Fruit fly (Drosophila melanogaster) whole organism, embryonic: Measurements from ENCODE around the gene CG14646.

ENCODE experiments used
- Abd-B ChIP-seq: fragments of 200-800 bp; sonication (Bioruptor generic); optimal IDR thresholded peaks from 2 replicates; lab custom pipeline; 2018; ENCODE audit warnings: missing biosample characterization, mild to moderate bottlenecking, missing genetic modification characterization, moderate library complexity
- C15 ChIP-seq: fragments of 200-800 bp; sonication (Bioruptor generic); IDR thresholded peaks from 3 replicates; pipeline ENCODE4 v1.3.6; 2022; ENCODE audit warnings: missing biosample characterization, missing genetic modification characterization
- CG10267 ChIP-seq: fragments of 200-800 bp; sonication (Bioruptor generic); optimal IDR thresholded peaks from 2 replicates; lab custom pipeline; 2018; ENCODE audit warnings: missing biosample characterization, mild to moderate bottlenecking, missing genetic modification characterization, moderate library complexity
- CG10321 ChIP-seq: fragments of 200-800 bp; sonication (Bioruptor generic); IDR thresholded peaks from 2 replicates; pipeline ENCODE4 v1.3.6; 2022; ENCODE audit warnings: missing biosample characterization, missing genetic modification characterization
- CG11093 ChIP-seq: fragments of 200-800 bp; sonication (Bioruptor generic); IDR thresholded peaks from 3 replicates; pipeline ENCODE4 v1.3.6; 2022; ENCODE audit warnings: missing biosample characterization, missing genetic modification characterization
- CG11247 ChIP-seq: fragments of 200-800 bp; sonication (Bioruptor generic); IDR thresholded peaks from 2 replicates; pipeline ENCODE4 v1.3.6; 2022; ENCODE audit warnings: missing biosample characterization, missing genetic modification characterization
- CG11504 ChIP-seq: fragments of 200-800 bp; sonication (Bioruptor generic); optimal IDR thresholded peaks from 3 replicates; lab custom pipeline; 2019; ENCODE audit warnings: missing biosample characterization, mild to moderate bottlenecking, missing genetic modification characterization, moderate library complexity
- CG12236 ChIP-seq: fragments of 200-800 bp; sonication (Bioruptor generic); optimal IDR thresholded peaks from 2 replicates; lab custom pipeline; 2016; ENCODE audit warnings: missing biosample characterization, missing genetic modification characterization
- CG13894 ChIP-seq: fragments of 200-800 bp; sonication (Bioruptor generic); optimal IDR thresholded peaks from 3 replicates; lab custom pipeline; 2018; ENCODE audit warnings: missing biosample characterization, mild to moderate bottlenecking, missing genetic modification characterization, moderate library complexity
- CG14050 ChIP-seq: fragments of 200-800 bp; sonication (Bioruptor generic); IDR thresholded peaks from 3 replicates; pipeline ENCODE4 v1.3.6; 2022; ENCODE audit warnings: missing biosample characterization, missing genetic modification characterization
- CG1529 ChIP-seq: fragments of 200-800 bp; sonication (Bioruptor generic); optimal IDR thresholded peaks from 3 replicates; lab custom pipeline; 2018; ENCODE audit warnings: missing biosample characterization, missing genetic modification characterization
- CG1603 ChIP-seq: fragments of 200-800 bp; sonication (Bioruptor generic); optimal IDR thresholded peaks from 2 replicates; lab custom pipeline; 2019; ENCODE audit warnings: missing biosample characterization, mild to moderate bottlenecking, missing genetic modification characterization, moderate library complexity
- CG16815 ChIP-seq: fragments of 200-800 bp; sonication (Bioruptor generic); optimal IDR thresholded peaks from 3 replicates; lab custom pipeline; 2017; ENCODE audit warnings: missing biosample characterization, mild to moderate bottlenecking, missing genetic modification characterization
- CG18599 ChIP-seq: fragments of 200-800 bp; sonication (Bioruptor generic); optimal IDR thresholded peaks from 3 replicates; lab custom pipeline; 2017; ENCODE audit warnings: missing biosample characterization, missing genetic modification characterization, mild to moderate bottlenecking, moderate library complexity, missing genetic modification reagents
- CG2120 ChIP-seq: fragments of 200-800 bp; sonication (Bioruptor generic); optimal IDR thresholded peaks from 3 replicates; lab custom pipeline; 2016; ENCODE audit warnings: missing biosample characterization, missing genetic modification characterization
- CG3407 ChIP-seq: fragments of 200-800 bp; sonication (Bioruptor generic); optimal IDR thresholded peaks from 2 replicates; lab custom pipeline; 2018; ENCODE audit warnings: missing biosample characterization, mild to moderate bottlenecking, missing genetic modification characterization
- CG9437 ChIP-seq: fragments of 200-800 bp; sonication (Bioruptor generic); optimal IDR thresholded peaks from 2 replicates; lab custom pipeline; 2018; ENCODE audit warnings: missing biosample characterization, mild to moderate bottlenecking, missing genetic modification characterization
- Camta ChIP-seq: fragments of 200-800 bp; sonication (Bioruptor generic); optimal IDR thresholded peaks from 2 replicates; lab custom pipeline; 2016; ENCODE audit warnings: missing biosample characterization, missing genetic modification characterization
- Chrac-16 ChIP-seq: fragments of 200-800 bp; sonication (Bioruptor generic); optimal IDR thresholded peaks from 3 replicates; lab custom pipeline; 2016; ENCODE audit warnings: missing biosample characterization, missing genetic modification characterization
- CrebB ChIP-seq: fragments of 200-800 bp; sonication (Bioruptor generic); optimal IDR thresholded peaks from 3 replicates; lab custom pipeline; 2018; ENCODE audit warnings: missing biosample characterization, mild to moderate bottlenecking, missing genetic modification characterization
- Dref ChIP-seq: fragments of 200-800 bp; sonication (Bioruptor generic); IDR thresholded peaks from 2 replicates; pipeline ENCODE4 v1.3.6; 2022; ENCODE audit warnings: missing biosample characterization, missing genetic modification characterization
- E2f1 ChIP-seq: fragments of 200-800 bp; sonication (Bioruptor generic); IDR thresholded peaks from 2 replicates; pipeline ENCODE4 v1.3.6; 2022; ENCODE audit warnings: missing biosample characterization, missing genetic modification characterization
- E2f2 ChIP-seq: fragments of 200-800 bp; sonication (Bioruptor generic); IDR thresholded peaks from 2 replicates; pipeline ENCODE4 v1.3.6; 2022; ENCODE audit warnings: missing biosample characterization, missing genetic modification characterization
- Fer1 ChIP-seq: fragments of 200-800 bp; sonication (Bioruptor generic); optimal IDR thresholded peaks from 2 replicates; lab custom pipeline; 2017; ENCODE audit warnings: missing biosample characterization, mild to moderate bottlenecking, missing genetic modification characterization
- HHEX ChIP-seq: fragments of 200-800 bp; sonication (Bioruptor generic); optimal IDR thresholded peaks from 3 replicates; lab custom pipeline; 2017; ENCODE audit warnings: missing biosample characterization, mild to moderate bottlenecking, missing genetic modification characterization, missing genetic modification reagents
- HLH3B ChIP-seq: fragments of 200-800 bp; sonication (Bioruptor generic); IDR thresholded peaks from 2 replicates; pipeline ENCODE4 v1.3.6; 2022; ENCODE audit warnings: missing biosample characterization, missing genetic modification characterization
- Hey ChIP-seq: fragments of 200-800 bp; sonication (Bioruptor generic); optimal IDR thresholded peaks from 3 replicates; lab custom pipeline; 2018; ENCODE audit warnings: missing biosample characterization, mild to moderate bottlenecking, missing genetic modification characterization
- HmgD ChIP-seq: fragments of 200-800 bp; sonication (Bioruptor generic); optimal IDR thresholded peaks from 3 replicates; lab custom pipeline; 2016; ENCODE audit warnings: missing biosample characterization, missing genetic modification characterization
- NFAT ChIP-seq: fragments of 200-800 bp; sonication (Bioruptor generic); IDR thresholded peaks from 2 replicates; pipeline ENCODE4 v1.3.6; 2022; ENCODE audit warnings: missing biosample characterization, missing genetic modification characterization
- Optix ChIP-seq: fragments of 200-800 bp; sonication (Bioruptor generic); IDR thresholded peaks from 3 replicates; pipeline ENCODE4 v1.3.6; 2022; ENCODE audit warnings: missing biosample characterization, missing genetic modification characterization
- Six4 ChIP-seq: fragments of 200-800 bp; sonication (Bioruptor generic); optimal IDR thresholded peaks from 2 replicates; lab custom pipeline; 2016; ENCODE audit warnings: missing biosample characterization, missing genetic modification characterization
- Ssrp ChIP-seq: fragments of 200-800 bp; sonication (Bioruptor generic); optimal IDR thresholded peaks from 2 replicates; lab custom pipeline; 2018; ENCODE audit warnings: missing biosample characterization, mild to moderate bottlenecking, missing genetic modification characterization, moderate library complexity
- Stat92E ChIP-seq, 3 experiments: fragments of >200 bp in 2 of 3; fragments of 200-800 bp in 1 of 3; sonication (Bioruptor generic) in 1 of 3; optimal IDR thresholded peaks; 2 replicates each; lab custom pipeline; 2017 to 2019; ENCODE audit warnings: missing biosample characterization in 3 of 3, missing genetic modification characterization in 3 of 3, mild to moderate bottlenecking in 1 of 3, moderate library complexity in 1 of 3
- amos ChIP-seq: fragments of 200-800 bp; sonication (Bioruptor generic); IDR thresholded peaks from 2 replicates; pipeline ENCODE4 v1.3.6; 2022; ENCODE audit warnings: missing biosample characterization, missing genetic modification characterization; ENCODE audit not compliant: partially characterized antibody
- ap ChIP-seq: fragments of 200-800 bp; sonication (Bioruptor generic); IDR thresholded peaks from 2 replicates; pipeline ENCODE4 v1.3.6; 2022; ENCODE audit warnings: missing biosample characterization, missing genetic modification characterization
- cas ChIP-seq: fragments of 200-800 bp; sonication (Bioruptor generic); IDR thresholded peaks from 2 replicates; pipeline ENCODE4 v1.3.6; 2022; ENCODE audit warnings: missing biosample characterization, missing genetic modification characterization
- dati ChIP-seq: fragments of 200-800 bp; sonication (Bioruptor generic); IDR thresholded peaks from 2 replicates; pipeline ENCODE4 v1.3.6; 2022; ENCODE audit warnings: missing biosample characterization, missing genetic modification characterization
- ftz-f1 ChIP-seq: fragments of 200-800 bp; sonication (Bioruptor generic); optimal IDR thresholded peaks from 2 replicates; lab custom pipeline; 2016; ENCODE audit warnings: missing biosample characterization, missing genetic modification characterization
- fu2 ChIP-seq: fragments of 200-800 bp; sonication (Bioruptor generic); optimal IDR thresholded peaks from 2 replicates; lab custom pipeline; 2016; ENCODE audit warnings: missing biosample characterization, missing genetic modification characterization
- gcm ChIP-seq: fragments of 200-800 bp; sonication (Bioruptor generic); optimal IDR thresholded peaks from 2 replicates; lab custom pipeline; 2019; ENCODE audit warnings: missing biosample characterization, mild to moderate bottlenecking, missing genetic modification characterization, moderate library complexity
- jing ChIP-seq: fragments of 200-800 bp; sonication (Bioruptor generic); optimal IDR thresholded peaks from 2 replicates; lab custom pipeline; 2018; ENCODE audit warnings: missing biosample characterization, mild to moderate bottlenecking, missing genetic modification characterization
- ken ChIP-seq: fragments of 200-800 bp; sonication (Bioruptor generic); IDR thresholded peaks from 3 replicates; pipeline ENCODE4 v1.3.6; 2022; ENCODE audit warnings: missing biosample characterization, missing genetic modification characterization
- mld ChIP-seq: fragments of 200-800 bp; sonication (Bioruptor generic); IDR thresholded peaks from 3 replicates; pipeline ENCODE4 v1.3.6; 2022; ENCODE audit warnings: missing biosample characterization, missing genetic modification characterization; ENCODE audit not compliant: partially characterized antibody
- nmo ChIP-seq: fragments of 200-800 bp; sonication (Bioruptor generic); optimal IDR thresholded peaks from 2 replicates; lab custom pipeline; 2018; ENCODE audit warnings: missing biosample characterization, mild to moderate bottlenecking, missing genetic modification characterization, moderate library complexity
- otp ChIP-seq: fragments of 200-800 bp; sonication (Bioruptor generic); IDR thresholded peaks from 3 replicates; pipeline ENCODE4, ENCODE4 v1.3.6; 2022; ENCODE audit warnings: missing biosample characterization, missing genetic modification characterization
- pb ChIP-seq: fragments of 200-800 bp; sonication (Bioruptor generic); optimal IDR thresholded peaks from 3 replicates; lab custom pipeline; 2016; ENCODE audit warnings: missing biosample characterization, missing genetic modification characterization
- pho ChIP-seq: fragments of 200-800 bp; sonication (Bioruptor generic); optimal IDR thresholded peaks from 2 replicates; lab custom pipeline; 2016; ENCODE audit warnings: missing biosample characterization, missing genetic modification characterization
- stwl ChIP-seq: fragments of 200-800 bp; sonication (Bioruptor generic); optimal IDR thresholded peaks from 3 replicates; lab custom pipeline; 2018; ENCODE audit warnings: missing biosample characterization, mild to moderate bottlenecking, missing genetic modification characterization, moderate library complexity
- sug ChIP-seq: fragments of 200-800 bp; optimal IDR thresholded peaks from 2 replicates; lab custom pipeline; 2019; ENCODE audit warnings: missing biosample characterization, mild to moderate bottlenecking, missing genetic modification characterization, moderate library complexity

Gene CG14646

dm6 chr3R:4428585-4429464 is 38.7 kb downstream of the CG14646 start, which contains the start of gene srl (continued):
- TF ChIP-seq ken (GFP tag; lab: Robert Waterston, UW), result no peak
- TF ChIP-seq CG16815 (GFP tag; lab: Kevin White, UChicago), result no peak
- TF ChIP-seq CG10267 (tag; lab: Kevin White, UChicago), result peak; percentile 22
- no peak for TF ChIP-seq CG3407
- TF ChIP-seq Six4, result no peak
- TF ChIP-seq Hey (tag; lab: Kevin White, UChicago), result no peak
- TF ChIP-seq jing (GFP tag; lab: Kevin White, UChicago), result no peak
- TF ChIP-seq CG13894 (tag; lab: Kevin White, UChicago), result no peak
- no peak for TF ChIP-seq CG10321 (GFP tag; lab: Robert Waterston, UW)
- TF ChIP-seq CG1603 (tag; lab: Kevin White, UChicago), result peak; percentile 72
- TF ChIP-seq CG12236 (GFP tag; lab: Kevin White, UChicago), result no peak
- TF ChIP-seq Ssrp (tag; lab: Kevin White, UChicago), result no peak
- no peak for TF ChIP-seq NFAT
- no peak for TF ChIP-seq CG18599 (GFP tag; lab: Kevin White, UChicago)
- TF ChIP-seq sug (tag; lab: Kevin White, UChicago), result peak; percentile 44
- no peak for TF ChIP-seq pb (GFP tag; lab: Kevin White, UChicago)
- no peak for TF ChIP-seq CG9437 (GFP tag; lab: Kevin White, UChicago)
- peak; percentile 86 for TF ChIP-seq ftz-f1
- TF ChIP-seq Dref (GFP tag; lab: Robert Waterston, UW), result no peak
- no peak for TF ChIP-seq pho (GFP tag; lab: Kevin White, UChicago)
- no peak for TF ChIP-seq cas (GFP tag; lab: Robert Waterston, UW)
- TF ChIP-seq CG11093 (GFP tag; lab: Robert Waterston, UW), result no peak
- TF ChIP-seq otp (GFP tag; lab: Robert Waterston, UW), result 0 out of 3 replicates have a peak, but pooled peaks have one; percentile 5
- TF ChIP-seq dati (GFP tag; lab: Robert Waterston, UW), result no peak
- no peak for TF ChIP-seq HHEX
- no peak for TF ChIP-seq CG11247
- peak; percentile 14 for TF ChIP-seq gcm (GFP tag; lab: Kevin White, UChicago)
- no peak for TF ChIP-seq Optix (GFP tag; lab: Robert Waterston, UW)
- peak; percentile 25 for TF ChIP-seq Fer1 (GFP tag; lab: Kevin White, UChicago)
- TF ChIP-seq amos (GFP tag; lab: Robert Waterston, UW), result peak; percentile 39; the same call in 1 of the 2 replicates
- peak; percentile 72 for TF ChIP-seq stwl (tag; lab: Kevin White, UChicago)
- TF ChIP-seq ap (GFP tag; lab: Robert Waterston, UW), result no peak
- TF ChIP-seq HmgD (GFP tag; lab: Kevin White, UChicago), result peak; percentile 52
- TF ChIP-seq CrebB (tag; lab: Kevin White, UChicago), result peak; percentile 47
- no peak for TF ChIP-seq CG14050 (GFP tag; lab: Robert Waterston, UW)
- no peak for TF ChIP-seq fu2 (GFP tag; lab: Kevin White, UChicago)
- TF ChIP-seq HLH3B (GFP tag; lab: Robert Waterston, UW), result no peak
- TF ChIP-seq C15, result no peak
- TF ChIP-seq CG1529, result no peak
- TF ChIP-seq Camta, result no peak
- no peak for TF ChIP-seq Stat92E (GFP tag; optimal IDR thresholded peaks at IDR 0.05; lab: Kevin White, UChicago)
- TF ChIP-seq Abd-B (GFP tag; lab: Kevin White, UChicago), result no peak
- TF ChIP-seq nmo (GFP tag; lab: Kevin White, UChicago), result peak; percentile 3
- TF ChIP-seq CG2120, result no peak
- TF ChIP-seq CG11504 (tag; lab: Kevin White, UChicago), result no peak
- peak; percentile 32; the same call in 1 of the 2 replicates for TF ChIP-seq E2f1 (GFP tag; lab: Robert Waterston, UW)
- TF ChIP-seq Chrac-16 (GFP tag; lab: Kevin White, UChicago), result no peak
- TF ChIP-seq mld (GFP tag; lab: Robert Waterston, UW), result no peak
- TF ChIP-seq E2f2 (GFP tag; lab: Robert Waterston, UW), result peak; percentile 83
